Worm (Caenorhabditis elegans): ENCODE results near the gene sru-29.

DNA sequence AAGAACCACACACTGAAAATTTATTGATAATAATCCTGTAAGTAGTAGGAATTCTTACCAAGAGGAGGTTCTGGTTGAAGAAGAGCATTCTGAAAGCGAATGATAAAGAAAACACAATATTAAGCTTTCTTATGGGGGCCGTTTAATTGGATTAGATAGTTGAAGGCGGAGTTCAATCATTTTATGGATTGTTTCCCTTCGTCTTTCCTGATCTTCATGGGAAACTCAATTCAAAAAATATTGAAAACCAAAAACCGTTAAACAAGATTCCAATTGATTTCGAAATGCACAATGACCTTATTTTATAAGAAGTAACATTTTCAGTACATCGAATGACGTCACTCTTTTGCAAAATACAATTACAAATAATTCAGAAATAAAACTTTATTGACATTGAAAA, 12.2 kb upstream of the sru-29 start, which contains the start of gene F46B6.13:
- no peak for TF ChIP-seq dmd-6 (GFP tag; IDR thresholded peaks at IDR 0.05)
- TF ChIP-seq aly-2 (tag; optimal IDR thresholded peaks at IDR 0.05), result no peak
- TF ChIP-seq php-3 (GFP tag; IDR thresholded peaks at IDR 0.05), result no peak
- TF ChIP-seq mes-2 (tag; optimal IDR thresholded peaks at IDR 0.05; ENCODE audit: poor library complexity, severe bottlenecking), result no peak
- TF ChIP-seq ceh-82 (tag; optimal IDR thresholded peaks at IDR 0.05), result no peak
- no peak for TF ChIP-seq nhr-28 (tag; optimal IDR thresholded peaks at IDR 0.05)
- no peak for TF ChIP-seq fos-1 (tag; optimal IDR thresholded peaks at IDR 0.05)
- TF ChIP-seq madf-5 (GFP tag; IDR thresholded peaks at IDR 0.05), result no peak
